Fruit fly (Drosophila melanogaster): Measurements from ENCODE around the gene CG12523.

CG12523 gene

DNA sequence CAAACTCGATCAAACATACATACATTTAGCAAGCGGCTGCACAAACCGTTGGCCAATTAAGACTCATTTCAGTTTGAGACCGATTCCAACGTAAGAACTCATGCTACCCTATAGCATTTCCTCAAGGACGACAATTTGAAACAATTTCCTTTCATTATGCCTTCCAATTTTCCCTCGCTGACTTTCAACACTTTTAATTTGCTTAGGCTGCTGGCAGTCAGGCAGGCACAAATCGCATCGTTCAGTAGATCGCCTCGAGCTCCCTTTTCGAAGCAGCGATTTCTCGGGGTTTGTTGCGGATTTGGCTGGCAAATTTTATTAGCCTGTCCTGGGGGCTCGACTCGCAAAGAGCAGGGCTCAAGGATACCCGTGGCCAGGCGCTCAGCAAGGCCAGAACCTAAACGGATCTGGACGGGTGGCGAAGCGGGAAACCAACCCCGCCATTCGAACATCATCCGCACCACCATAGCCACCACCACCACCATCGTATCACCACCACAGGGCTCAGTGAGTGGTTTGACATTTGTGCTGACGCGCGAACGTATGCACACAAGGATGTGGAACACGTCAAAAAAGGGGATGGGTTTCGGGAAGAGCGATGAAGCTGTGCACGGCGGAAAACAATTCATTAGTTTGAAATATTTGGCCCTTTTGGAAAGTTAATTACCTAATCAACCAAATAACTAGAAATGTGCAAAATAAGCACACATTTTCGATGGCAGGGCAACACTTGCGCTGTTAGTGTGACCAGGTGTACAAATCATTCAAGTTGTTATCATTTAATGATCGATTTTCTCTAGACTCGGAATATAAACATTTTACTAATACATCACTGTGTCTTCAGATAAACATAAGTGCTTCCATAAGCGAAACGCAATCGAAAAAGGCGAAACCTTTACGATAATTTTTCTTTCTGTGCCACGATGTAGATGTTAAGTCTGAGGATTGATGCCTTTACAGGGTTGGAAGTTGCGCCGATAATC lies 43.8 kb downstream of the CG12523 start (continued):
- TF ChIP-seq ems (GFP tag; optimal IDR thresholded peaks at IDR 0.05) (no peak), Gsc (GFP tag; IDR thresholded peaks at IDR 0.05) (no peak), MESR4 (GFP tag; optimal IDR thresholded peaks at IDR 0.05) (no peak), CG17912 (GFP tag; optimal IDR thresholded peaks at IDR 0.05) (no peak), aop (GFP tag; IDR thresholded peaks at IDR 0.05) (no peak), sc (optimal IDR thresholded peaks at IDR 0.05) (no peak), sc (GFP tag; optimal IDR thresholded peaks at IDR 0.05) (peak; percentile 39), D (optimal IDR thresholded peaks at IDR 0.05) (no peak), D (GFP tag; optimal IDR thresholded peaks at IDR 0.05) (peak; percentile 62), ERR (GFP tag; optimal IDR thresholded peaks at IDR 0.05) (no peak), lov (optimal IDR thresholded peaks at IDR 0.05) (no peak), lov (GFP tag; IDR thresholded peaks at IDR 0.05) (no peak), CG11504 (tag; optimal IDR thresholded peaks at IDR 0.05) (peak; percentile 67), CG1602 (GFP tag; optimal IDR thresholded peaks at IDR 0.05) (peak; percentile 3), CG16779 (GFP tag; IDR thresholded peaks at IDR 0.05) (no peak), ase (GFP tag; IDR thresholded peaks at IDR 0.05) (no peak), slou (GFP tag; optimal IDR thresholded peaks at IDR 0.05) (no peak), sisA (GFP tag; IDR thresholded peaks at IDR 0.05) (0 out of 2 replicates have a peak, but pooled peaks have one; percentile 19), CG9437 (GFP tag; optimal IDR thresholded peaks at IDR 0.05) (no peak), danr (GFP tag; IDR thresholded peaks at IDR 0.05) (no peak), NC2β (GFP tag; optimal IDR thresholded peaks at IDR 0.05) (peak; percentile 17), CG18764 (GFP tag; optimal IDR thresholded peaks at IDR 0.05) (no peak), Oli (tag; optimal IDR thresholded peaks at IDR 0.05) (peak; percentile 64), gt (GFP tag; IDR thresholded peaks at IDR 0.05) (no peak), CG10565 (GFP tag; optimal IDR thresholded peaks at IDR 0.05) (no peak), pb (GFP tag; optimal IDR thresholded peaks at IDR 0.05) (peak; percentile 24), ind (GFP tag; optimal IDR thresholded peaks at IDR 0.05) (peak; percentile 31), wor (GFP tag; IDR thresholded peaks at IDR 0.05) (no peak), Trl (optimal IDR thresholded peaks at IDR 0.05) (no peak), Trl (GFP tag; optimal IDR thresholded peaks at IDR 0.05) (no peak), Rfx (GFP tag; IDR thresholded peaks at IDR 0.05) (no peak), dpn (GFP tag; optimal IDR thresholded peaks at IDR 0.05) (peak; percentile 19 to 23), Lhr (GFP tag; optimal IDR thresholded peaks at IDR 0.05) (peak; percentile 37), hbn (GFP tag; IDR thresholded peaks at IDR 0.05; ENCODE audit: partially characterized antibody) (no peak), grau (tag; optimal IDR thresholded peaks at IDR 0.05) (peak; percentile 56), schlank (tag; optimal IDR thresholded peaks at IDR 0.05) (no peak), Dref (GFP tag; IDR thresholded peaks at IDR 0.05) (no peak), Mes4 (GFP tag; optimal IDR thresholded peaks at IDR 0.05) (peak; percentile 27), cato (GFP tag; optimal IDR thresholded peaks at IDR 0.05; ENCODE audit: borderline replicate concordance) (no peak), Atf-2 (GFP tag; optimal IDR thresholded peaks at IDR 0.05) (peak; percentile 44), CG9932 (GFP tag; IDR thresholded peaks at IDR 0.05) (no peak), CG8359 (GFP tag; optimal IDR thresholded peaks at IDR 0.05; ENCODE audit: borderline replicate concordance) (peak; percentile 16), CG6654 (GFP tag; optimal IDR thresholded peaks at IDR 0.05) (peak; percentile 1), Hmr (GFP tag; optimal IDR thresholded peaks at IDR 0.05) (no peak), unpg (GFP tag; optimal IDR thresholded peaks at IDR 0.05) (peak; percentile 34), CG16813 (GFP tag; IDR thresholded peaks at IDR 0.05; ENCODE audit: partially characterized antibody) (no peak), YL-1 (GFP tag; optimal IDR thresholded peaks at IDR 0.05) (no peak), nau (GFP tag; optimal IDR thresholded peaks at IDR 0.05) (peak; percentile 28), Awh (GFP tag; IDR thresholded peaks at IDR 0.05) (no peak), B-H1 (GFP tag; IDR thresholded peaks at IDR 0.05) (no peak)
